Fruit fly (Drosophila melanogaster): ENCODE measurements around the gene CG33060.

The CG33060 gene

DNA sequence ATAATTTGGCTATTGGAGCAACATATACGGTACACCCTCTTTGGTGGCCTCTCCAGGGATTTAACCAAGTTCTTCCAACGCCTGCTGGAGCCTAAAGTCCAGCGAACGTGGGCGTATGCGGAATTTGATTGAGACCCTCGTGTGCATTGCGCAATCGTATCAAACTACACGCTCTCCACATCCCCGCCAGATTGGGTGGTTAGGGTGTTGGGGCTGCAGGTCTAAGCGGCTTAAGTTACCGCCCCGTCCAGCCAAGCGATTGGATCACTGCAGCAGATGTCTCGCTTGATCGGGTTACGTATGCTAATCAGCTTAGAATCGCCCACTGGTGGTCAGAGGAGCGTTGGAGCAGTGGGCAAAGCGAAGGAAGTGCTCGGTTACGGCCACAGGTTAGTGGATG, at the start of gene CG33060:
CG33060 (plus strand) TSS at position 301 of the 400 bp plus-strand sequence.
- TF ChIP-seq Dll (optimal IDR thresholded peaks at IDR 0.05): no peak

dm6 chr3L:16281880-16282556, 48.8 kb upstream of the CG33060 start, which contains the start of gene CG13049:
Gene CG13049, minus strand, starts transcription at chr3L:16281930.
- no peak for TF ChIP-seq Dll (optimal IDR thresholded peaks at IDR 0.05)
- TF ChIP-seq CG8478 (optimal IDR thresholded peaks at IDR 0.05): no peak
- no peak for TF ChIP-seq pan (optimal IDR thresholded peaks at IDR 0.05)
- TF ChIP-seq psq (optimal IDR thresholded peaks at IDR 0.05): no peak
- no peak for TF ChIP-seq usp (GFP tag; optimal IDR thresholded peaks at IDR 0.05)
- TF ChIP-seq EcR (GFP tag; optimal IDR thresholded peaks at IDR 0.05): no peak

- no peak for TF ChIP-seq CG8478 (optimal IDR thresholded peaks at IDR 0.05)
- no peak for TF ChIP-seq EcR (GFP tag; optimal IDR thresholded peaks at IDR 0.05)
- TF ChIP-seq Dll (optimal IDR thresholded peaks at IDR 0.05): no peak
- no peak for TF ChIP-seq psq (optimal IDR thresholded peaks at IDR 0.05)
- TF ChIP-seq pan (optimal IDR thresholded peaks at IDR 0.05): no peak
- no peak for TF ChIP-seq usp (GFP tag; optimal IDR thresholded peaks at IDR 0.05)
Observed at dm6 chr3L:16283821-16284220, 47.0 kb upstream of the CG33060 start, which contains the start of gene CG13048. Gene CG13048, minus strand, starts transcription at chr3L:16283921.

- TF ChIP-seq EcR (GFP tag; optimal IDR thresholded peaks at IDR 0.05) (no peak), Dll (optimal IDR thresholded peaks at IDR 0.05) (no peak), usp (GFP tag; optimal IDR thresholded peaks at IDR 0.05) (no peak), psq (optimal IDR thresholded peaks at IDR 0.05) (no peak), CG8478 (optimal IDR thresholded peaks at IDR 0.05) (no peak), pan (optimal IDR thresholded peaks at IDR 0.05) (no peak)
Observed at dm6 chr3L:16285346-16285911, 45.4 kb upstream of the CG33060 start, which contains the start of gene CG13047. Gene CG13047, minus strand, starts transcription at chr3L:16285396.

DNA sequence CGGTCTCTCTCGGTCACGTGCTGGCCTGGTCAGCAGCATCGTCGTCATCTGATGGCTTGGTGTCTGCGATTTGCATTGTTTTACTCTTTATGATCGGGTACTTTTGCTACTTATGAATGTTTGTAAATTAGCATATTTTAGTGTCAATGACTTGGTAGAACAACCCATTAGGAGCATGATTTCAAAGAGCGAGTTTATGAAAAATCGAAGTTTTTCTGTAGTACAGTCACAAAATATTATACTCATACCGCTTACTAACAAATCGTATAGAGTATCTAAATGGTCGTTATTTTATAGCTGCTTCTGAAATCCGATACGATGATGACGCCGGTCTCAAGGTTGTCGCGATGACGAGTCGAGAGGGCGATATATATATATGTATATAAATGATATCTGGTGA, 44.6 kb upstream of the CG33060 start:
- TF ChIP-seq psq (optimal IDR thresholded peaks at IDR 0.05): no peak
- TF ChIP-seq usp (GFP tag; optimal IDR thresholded peaks at IDR 0.05): no peak
- TF ChIP-seq CG8478 (optimal IDR thresholded peaks at IDR 0.05): no peak
- TF ChIP-seq EcR (GFP tag; optimal IDR thresholded peaks at IDR 0.05): no peak
- no peak for TF ChIP-seq Dll (optimal IDR thresholded peaks at IDR 0.05)
- no peak for TF ChIP-seq pan (optimal IDR thresholded peaks at IDR 0.05)

DNA sequence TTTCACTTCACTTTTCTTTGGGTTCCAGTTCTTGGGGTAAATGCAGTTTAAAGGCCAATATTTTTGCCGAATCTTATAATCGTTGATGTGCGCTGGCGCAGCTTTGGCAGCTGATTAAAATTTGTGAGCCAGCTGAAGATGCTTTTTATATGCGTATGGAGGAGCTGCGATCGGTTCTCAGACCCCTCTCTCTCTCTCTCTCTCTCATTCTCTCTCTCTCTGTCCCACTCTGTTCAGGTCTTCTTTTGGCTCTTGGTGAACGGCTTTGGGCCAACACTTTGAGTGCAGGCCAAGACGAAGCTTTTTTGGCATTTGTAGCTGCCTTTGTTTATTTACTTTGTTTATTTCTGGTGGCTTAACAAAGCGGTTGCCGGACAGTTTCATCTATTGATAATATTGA, 42.5 kb upstream of the CG33060 start, which contains the start of gene CG13046:
CG13046 (minus strand) TSS at position 101 of the 400 bp plus-strand sequence.
- TF ChIP-seq psq (optimal IDR thresholded peaks at IDR 0.05) (no peak), EcR (GFP tag; optimal IDR thresholded peaks at IDR 0.05) (no peak), Dll (optimal IDR thresholded peaks at IDR 0.05) (no peak), CG8478 (optimal IDR thresholded peaks at IDR 0.05) (no peak), pan (optimal IDR thresholded peaks at IDR 0.05) (no peak), usp (GFP tag; optimal IDR thresholded peaks at IDR 0.05) (no peak)

dm6 chr3L:16289067-16289466, 41.8 kb upstream of the CG33060 start:
- no peak for TF ChIP-seq pan (optimal IDR thresholded peaks at IDR 0.05)
- TF ChIP-seq psq (optimal IDR thresholded peaks at IDR 0.05): no peak
- TF ChIP-seq Dll (optimal IDR thresholded peaks at IDR 0.05): no peak
- no peak for TF ChIP-seq usp (GFP tag; optimal IDR thresholded peaks at IDR 0.05)
- TF ChIP-seq EcR (GFP tag; optimal IDR thresholded peaks at IDR 0.05): no peak

DNA sequence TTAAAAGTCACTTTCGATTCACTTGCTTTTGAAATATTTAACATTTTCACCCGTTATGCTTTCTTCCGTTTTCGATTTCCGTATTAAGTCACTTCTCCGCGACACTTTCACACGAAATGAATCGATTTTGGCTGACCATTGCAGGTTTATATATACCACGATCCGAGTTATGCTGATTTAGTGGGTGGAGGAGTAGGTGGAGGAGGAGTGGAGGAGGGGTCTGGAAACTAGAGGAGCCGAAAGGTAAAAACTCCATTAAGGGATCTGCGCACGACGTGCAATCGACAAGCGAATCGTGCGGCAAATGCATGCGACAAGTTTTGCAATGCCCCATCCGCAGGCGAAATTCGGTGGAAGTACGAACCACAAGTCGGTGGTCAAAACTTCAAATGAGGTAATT, 40.0 kb upstream of the CG33060 start, which contains the start of gene CG13045:
CG13045 (minus strand) TSS at position 101 of the 400 bp plus-strand sequence.
- TF ChIP-seq pan (optimal IDR thresholded peaks at IDR 0.05) (no peak), CG8478 (optimal IDR thresholded peaks at IDR 0.05) (no peak), EcR (GFP tag; optimal IDR thresholded peaks at IDR 0.05) (no peak), Dll (optimal IDR thresholded peaks at IDR 0.05) (no peak)

DNA sequence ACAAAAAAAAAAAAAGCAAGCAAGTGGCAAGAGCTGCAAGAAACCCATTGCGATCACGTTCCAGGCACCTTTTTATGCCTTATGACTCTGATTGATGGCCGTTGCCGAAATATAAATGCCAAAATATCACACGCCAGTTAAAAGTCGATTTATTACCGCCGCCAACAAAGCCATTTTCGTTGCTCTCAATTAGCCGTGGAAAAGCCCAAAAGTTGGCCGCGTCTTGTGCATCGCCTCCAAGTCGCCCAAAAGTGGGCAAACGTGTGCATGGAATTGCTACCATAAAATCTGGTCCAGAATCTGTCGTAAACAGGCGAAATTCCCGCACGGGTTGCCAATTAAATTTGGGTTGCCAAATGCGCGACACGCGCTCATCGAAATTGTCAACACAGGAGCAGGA, 39.2 kb upstream of the CG33060 start:
- TF ChIP-seq psq (optimal IDR thresholded peaks at IDR 0.05) (no peak), EcR (GFP tag; optimal IDR thresholded peaks at IDR 0.05) (no peak), pan (optimal IDR thresholded peaks at IDR 0.05) (no peak), Dll (optimal IDR thresholded peaks at IDR 0.05) (no peak), CG8478 (optimal IDR thresholded peaks at IDR 0.05) (no peak), usp (GFP tag; optimal IDR thresholded peaks at IDR 0.05) (no peak)

DNA sequence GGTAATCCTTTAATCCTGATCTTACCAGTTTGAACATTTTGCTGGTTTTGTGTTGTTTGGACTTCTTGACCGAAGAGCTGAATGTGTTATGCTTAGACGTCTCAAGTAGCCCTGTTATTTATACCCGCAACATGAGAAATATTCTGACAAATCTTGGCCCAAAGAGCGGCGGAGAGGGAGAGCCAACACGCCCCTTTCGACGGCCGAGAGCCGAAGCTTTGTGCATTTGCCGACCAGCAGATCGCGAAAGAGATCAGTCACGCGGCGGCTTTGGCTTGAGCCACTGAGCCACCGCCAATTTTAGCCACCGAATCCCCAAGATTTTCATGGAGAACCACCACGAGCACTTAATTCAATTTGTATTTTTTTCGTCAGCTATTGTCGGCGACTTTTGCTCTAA, 35.4 kb upstream of the CG33060 start, which contains the start of gene CG4962:
CG4962 (minus strand) TSS at position 101 of the 400 bp plus-strand sequence.
- TF ChIP-seq Dll (optimal IDR thresholded peaks at IDR 0.05) (no peak), psq (optimal IDR thresholded peaks at IDR 0.05) (no peak), EcR (GFP tag; optimal IDR thresholded peaks at IDR 0.05) (no peak), CG8478 (optimal IDR thresholded peaks at IDR 0.05) (no peak), usp (GFP tag; optimal IDR thresholded peaks at IDR 0.05) (no peak), pan (optimal IDR thresholded peaks at IDR 0.05) (no peak)

DNA sequence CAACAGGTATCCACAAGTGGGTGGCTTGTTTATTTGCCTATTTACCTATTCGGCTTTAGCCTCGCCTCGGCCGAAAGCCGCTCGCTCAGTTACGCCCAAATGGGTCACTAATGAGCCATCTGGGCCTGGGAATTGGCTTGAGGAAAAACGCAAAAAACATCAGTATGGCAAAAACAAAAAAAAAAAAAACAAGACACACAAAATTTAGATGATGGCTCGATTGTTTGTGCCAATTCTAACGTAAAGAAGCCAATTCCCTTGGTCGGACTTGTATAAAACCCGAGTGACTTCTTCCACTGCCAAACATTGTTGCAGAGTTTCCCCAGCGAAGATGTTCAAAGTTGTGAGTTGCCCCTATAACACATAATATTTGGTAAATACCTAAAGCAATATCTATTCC, 29.7 kb upstream of the CG33060 start, which contains the start of gene CG4982:
CG4982 (plus strand) TSS at position 301 of the 400 bp plus-strand sequence.
- TF ChIP-seq Dll (optimal IDR thresholded peaks at IDR 0.05) (no peak), pan (optimal IDR thresholded peaks at IDR 0.05) (no peak), usp (GFP tag; optimal IDR thresholded peaks at IDR 0.05) (no peak), psq (optimal IDR thresholded peaks at IDR 0.05) (no peak), CG8478 (optimal IDR thresholded peaks at IDR 0.05) (no peak), EcR (GFP tag; optimal IDR thresholded peaks at IDR 0.05) (no peak)

- no peak for TF ChIP-seq EcR (GFP tag; optimal IDR thresholded peaks at IDR 0.05)
- TF ChIP-seq usp (GFP tag; optimal IDR thresholded peaks at IDR 0.05): no peak
- TF ChIP-seq Dll (optimal IDR thresholded peaks at IDR 0.05): no peak
- TF ChIP-seq psq (optimal IDR thresholded peaks at IDR 0.05): no peak
- TF ChIP-seq CG8478 (optimal IDR thresholded peaks at IDR 0.05): no peak
- no peak for TF ChIP-seq pan (optimal IDR thresholded peaks at IDR 0.05)
Observed at dm6 chr3L:16303078-16303477, 27.8 kb upstream of the CG33060 start, which contains the start of gene CG13044. Gene CG13044, minus strand, starts transcription at chr3L:16303178.

All from whole organism.